Fruit fly (Drosophila melanogaster) whole organism, prepupa: Measurements from ENCODE around the gene Ist1.
A peak's percentile ranks its signal among the peaks of the same experiment; 100 is the strongest.

ENCODE experiments used
- CG11294 ChIP-seq: fragments of 200-800 bp; sonication (Bioruptor generic); IDR thresholded peaks from 2 replicates; pipeline ENCODE4 v1.3.6; 2022; ENCODE audit warnings: missing biosample characterization, missing genetic modification characterization
- CG11762 ChIP-seq: fragments of 200-800 bp; sonication (Bioruptor generic); optimal IDR thresholded peaks from 3 replicates; lab custom pipeline; 2016; ENCODE audit warnings: missing biosample characterization, missing genetic modification characterization; ENCODE audit not compliant: insufficient read depth
- CG11902 ChIP-seq: fragments of 200-800 bp; sonication (Bioruptor generic); optimal IDR thresholded peaks from 3 replicates; lab custom pipeline; 2016; ENCODE audit warnings: missing biosample characterization, missing genetic modification characterization
- CG15336 ChIP-seq: fragments of 200-800 bp; sonication (Bioruptor generic); IDR thresholded peaks from 2 replicates; pipeline ENCODE4 v1.3.6; 2022; ENCODE audit warnings: missing biosample characterization, missing genetic modification characterization
- CG1621 ChIP-seq: fragments of 200-800 bp; sonication (Bioruptor generic); optimal IDR thresholded peaks from 3 replicates; lab custom pipeline; 2018; ENCODE audit warnings: missing biosample characterization, mild to moderate bottlenecking, missing genetic modification characterization
- CG16779 ChIP-seq: fragments of 200-800 bp; sonication (Bioruptor generic); optimal IDR thresholded peaks from 3 replicates; lab custom pipeline; 2017; ENCODE audit warnings: missing biosample characterization, mild to moderate bottlenecking, missing genetic modification characterization
- CG3032 ChIP-seq: fragments of 200-800 bp; optimal IDR thresholded peaks from 2 replicates; lab custom pipeline; 2019; ENCODE audit warnings: missing biosample characterization, mild to moderate bottlenecking, missing genetic modification characterization, moderate library complexity
- CG32006 ChIP-seq: fragments of 200-800 bp; sonication (Bioruptor generic); optimal IDR thresholded peaks from 3 replicates; lab custom pipeline; 2017; ENCODE audit warnings: missing biosample characterization, mild to moderate bottlenecking, missing genetic modification characterization
- CG4318 ChIP-seq: fragments of 200-800 bp; sonication (Bioruptor generic); optimal IDR thresholded peaks from 3 replicates; lab custom pipeline; 2017; ENCODE audit warnings: missing biosample characterization, mild to moderate bottlenecking, missing genetic modification characterization
- CG6792 ChIP-seq: fragments of 200-800 bp; sonication (Bioruptor generic); optimal IDR thresholded peaks from 3 replicates; lab custom pipeline; 2016; ENCODE audit warnings: missing biosample characterization, missing genetic modification characterization
- CG6808 ChIP-seq: fragments of 200-800 bp; sonication (Bioruptor generic); optimal IDR thresholded peaks from 3 replicates; lab custom pipeline; 2017; ENCODE audit warnings: missing biosample characterization, missing genetic modification characterization, mild to moderate bottlenecking, moderate library complexity, missing genetic modification reagents
- CG7368 ChIP-seq: fragments of 200-800 bp; sonication (Bioruptor generic); optimal IDR thresholded peaks from 3 replicates; lab custom pipeline; 2016; ENCODE audit warnings: missing biosample characterization, missing genetic modification characterization
- CG8119 ChIP-seq: fragments of 200-800 bp; sonication (Bioruptor generic); IDR thresholded peaks from 3 replicates; pipeline ENCODE4 v1.3.6; 2022; ENCODE audit warnings: missing biosample characterization, missing genetic modification characterization
- CG8319 ChIP-seq: fragments of 200-800 bp; sonication (Bioruptor generic); optimal IDR thresholded peaks from 3 replicates; lab custom pipeline; 2016; ENCODE audit warnings: missing biosample characterization, missing genetic modification characterization
- CG8632 ChIP-seq: fragments of 200-800 bp; sonication (Bioruptor generic); optimal IDR thresholded peaks from 3 replicates; lab custom pipeline; 2016; ENCODE audit warnings: missing biosample characterization, missing genetic modification characterization
- CG9139 ChIP-seq: fragments of 200-800 bp; sonication (Bioruptor generic); optimal IDR thresholded peaks from 3 replicates; lab custom pipeline; 2017; ENCODE audit warnings: missing biosample characterization, mild to moderate bottlenecking, missing genetic modification characterization
- Eip75B ChIP-seq: fragments of 200-800 bp; sonication (Bioruptor generic); optimal IDR thresholded peaks from 3 replicates; lab custom pipeline; 2016; ENCODE audit warnings: missing biosample characterization, missing genetic modification characterization
- Ets21C ChIP-seq: fragments of 200-800 bp; sonication (Bioruptor generic); optimal IDR thresholded peaks from 3 replicates; lab custom pipeline; 2016; ENCODE audit warnings: missing biosample characterization, missing genetic modification characterization
- Gug ChIP-seq: fragments of 200-800 bp; sonication (Bioruptor generic); IDR thresholded peaks from 2 replicates; pipeline ENCODE4 v1.3.6; 2022; ENCODE audit warnings: missing biosample characterization, missing genetic modification characterization
- Hr38 ChIP-seq: sonication (Bioruptor generic); optimal IDR thresholded peaks from 2 replicates; lab custom pipeline; 2016; ENCODE audit warnings: missing biosample characterization, missing genetic modification characterization
- Hr39 ChIP-seq: fragments of 200-800 bp; sonication (Bioruptor generic); optimal IDR thresholded peaks from 2 replicates; lab custom pipeline; 2016; ENCODE audit warnings: missing biosample characterization, missing genetic modification characterization
- Hr4 ChIP-seq: fragments of 200-800 bp; sonication (Bioruptor generic); optimal IDR thresholded peaks from 3 replicates; lab custom pipeline; 2016; ENCODE audit warnings: missing biosample characterization, missing genetic modification characterization
- Met ChIP-seq: fragments of 200-800 bp; sonication (Bioruptor generic); optimal IDR thresholded peaks from 3 replicates; lab custom pipeline; 2016; ENCODE audit warnings: missing biosample characterization, missing genetic modification characterization
- OdsH ChIP-seq: fragments of 200-800 bp; sonication (Bioruptor generic); optimal IDR thresholded peaks from 3 replicates; lab custom pipeline; 2016; ENCODE audit warnings: missing biosample characterization, missing genetic modification characterization
- Smox ChIP-seq: fragments of 200-800 bp; sonication (Bioruptor generic); optimal IDR thresholded peaks from 3 replicates; lab custom pipeline; 2016; ENCODE audit warnings: missing biosample characterization, missing genetic modification characterization
- Sox102F ChIP-seq: fragments of 200-800 bp; sonication (Bioruptor generic); optimal IDR thresholded peaks from 2 replicates; lab custom pipeline; 2016; ENCODE audit warnings: missing biosample characterization, mild to moderate bottlenecking, missing genetic modification characterization
- Sox14 ChIP-seq: fragments of 200-800 bp; sonication (Bioruptor generic); optimal IDR thresholded peaks from 3 replicates; lab custom pipeline; 2016; ENCODE audit warnings: missing biosample characterization, missing genetic modification characterization
- Sox15 ChIP-seq: fragments of 200-800 bp; sonication (Bioruptor generic); optimal IDR thresholded peaks from 3 replicates; lab custom pipeline; 2016; ENCODE audit warnings: missing biosample characterization, missing genetic modification characterization
- achi ChIP-seq: fragments of 200-800 bp; sonication (Bioruptor generic); optimal IDR thresholded peaks from 3 replicates; lab custom pipeline; 2016; ENCODE audit warnings: missing biosample characterization, missing genetic modification characterization
- cyc ChIP-seq: fragments of 200-800 bp; sonication (Bioruptor generic); optimal IDR thresholded peaks from 3 replicates; lab custom pipeline; 2016; ENCODE audit warnings: missing biosample characterization, missing genetic modification characterization
- dsx ChIP-seq: fragments of 200-800 bp; optimal IDR thresholded peaks from 3 replicates; lab custom pipeline; 2019; ENCODE audit warnings: missing biosample characterization, mild to moderate bottlenecking, missing genetic modification characterization, moderate library complexity; ENCODE audit not compliant: poor library complexity, severe bottlenecking
- eg ChIP-seq: fragments of 200-800 bp; sonication (Bioruptor generic); IDR thresholded peaks from 3 replicates; pipeline ENCODE4 v1.3.6; 2022; ENCODE audit warnings: missing biosample characterization, missing genetic modification characterization
- fd59A ChIP-seq: fragments of 200-800 bp; sonication (Bioruptor generic); optimal IDR thresholded peaks from 2 replicates; lab custom pipeline; 2017; ENCODE audit warnings: missing biosample characterization, mild to moderate bottlenecking, missing genetic modification characterization, missing genetic modification reagents
- lz ChIP-seq: fragments of 200-800 bp; sonication (Bioruptor generic); optimal IDR thresholded peaks from 3 replicates; lab custom pipeline; 2016; ENCODE audit warnings: missing biosample characterization, missing genetic modification characterization
- net ChIP-seq: fragments of 200-800 bp; sonication (Bioruptor generic); optimal IDR thresholded peaks from 3 replicates; lab custom pipeline; 2016; ENCODE audit warnings: missing biosample characterization, missing genetic modification characterization
- pdm3 ChIP-seq: fragments of 200-800 bp; sonication (Bioruptor generic); optimal IDR thresholded peaks from 3 replicates; lab custom pipeline; 2016; ENCODE audit warnings: missing biosample characterization, missing genetic modification characterization
- salr ChIP-seq, 2 experiments: fragments of 200-800 bp; sonication (Bioruptor generic); optimal IDR thresholded peaks; 3 replicates each; lab custom pipeline; 2016 to 2018; ENCODE audit warnings: missing biosample characterization in 2 of 2, missing genetic modification characterization in 2 of 2, mild to moderate bottlenecking in 1 of 2
- spab ChIP-seq: fragments of 200-800 bp; sonication (Bioruptor generic); optimal IDR thresholded peaks from 2 replicates; lab custom pipeline; 2017; ENCODE audit warnings: missing biosample characterization, mild to moderate bottlenecking, missing genetic modification characterization, missing genetic modification reagents
- ss ChIP-seq, 2 experiments: fragments of 200-800 bp; sonication (Bioruptor generic); optimal IDR thresholded peaks; 2 replicates in 1 of 2; 3 replicates in 1 of 2; lab custom pipeline; 2017 to 2018; ENCODE audit warnings: mild to moderate bottlenecking in 2 of 2, missing biosample characterization in 2 of 2, missing genetic modification characterization in 2 of 2, moderate library complexity in 1 of 2
- vri ChIP-seq: fragments of 200-800 bp; sonication (Bioruptor generic); optimal IDR thresholded peaks from 3 replicates; lab custom pipeline; 2016; ENCODE audit warnings: missing biosample characterization, mild to moderate bottlenecking, missing genetic modification characterization

Ist1 gene

DNA sequence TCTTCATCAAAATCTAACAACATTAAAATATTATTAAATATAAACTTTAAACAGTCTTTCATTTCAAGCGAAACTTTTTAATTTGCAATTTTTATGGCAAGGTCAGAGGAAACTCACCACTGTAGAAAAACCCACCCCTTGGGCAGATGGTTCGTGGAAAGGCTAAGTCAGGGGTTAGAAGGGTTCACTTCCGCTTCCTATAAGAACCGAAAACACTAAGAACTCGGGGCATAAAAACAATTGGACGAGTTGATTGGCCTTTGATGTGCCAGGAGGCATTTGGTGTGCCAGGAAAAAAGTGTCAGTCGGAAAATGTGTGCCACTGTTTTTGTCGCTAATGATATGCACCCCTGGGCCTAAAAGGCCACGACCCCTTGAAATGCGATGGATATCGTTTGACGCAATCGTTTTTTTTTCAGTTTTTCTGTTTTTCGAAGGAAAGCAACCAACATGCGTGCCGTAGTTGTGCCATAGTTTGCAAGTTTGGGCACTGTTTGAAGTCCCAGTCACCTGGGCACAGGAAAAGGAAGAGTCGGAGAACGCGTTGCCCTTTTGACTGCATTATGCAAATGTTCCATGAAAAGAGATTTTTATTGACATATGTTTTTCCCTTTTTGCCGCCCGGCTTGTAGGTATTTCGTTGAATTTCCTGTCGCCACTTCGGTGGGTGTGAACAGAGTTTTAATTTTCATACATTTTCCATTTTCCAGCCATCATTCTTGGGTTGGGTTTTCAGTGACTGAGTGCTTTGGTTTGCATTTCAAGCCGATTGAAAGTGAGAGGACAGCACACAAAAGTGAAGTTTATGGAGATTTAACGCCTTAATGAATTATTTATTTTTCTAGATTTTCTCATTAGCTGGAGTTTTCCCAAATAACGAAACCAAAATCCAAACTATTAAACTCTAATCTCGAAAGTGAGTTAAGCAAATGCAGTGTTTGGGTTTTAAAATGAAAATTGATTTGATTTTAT lies 28.6 kb upstream of the Ist1 start:
- TF ChIP-seq Hr38 (GFP tag; lab: Kevin White, UChicago) (no peak), CG1621 (no peak), CG6792 (GFP tag; lab: Kevin White, UChicago) (no peak), spab (GFP tag; lab: Kevin White, UChicago) (no peak), CG8119 (GFP tag; lab: Robert Waterston, UW) (no peak), cyc (GFP tag; lab: Kevin White, UChicago) (no peak), CG32006 (GFP tag; lab: Kevin White, UChicago) (no peak), net (no peak), vri (GFP tag; lab: Kevin White, UChicago) (no peak)

DNA sequence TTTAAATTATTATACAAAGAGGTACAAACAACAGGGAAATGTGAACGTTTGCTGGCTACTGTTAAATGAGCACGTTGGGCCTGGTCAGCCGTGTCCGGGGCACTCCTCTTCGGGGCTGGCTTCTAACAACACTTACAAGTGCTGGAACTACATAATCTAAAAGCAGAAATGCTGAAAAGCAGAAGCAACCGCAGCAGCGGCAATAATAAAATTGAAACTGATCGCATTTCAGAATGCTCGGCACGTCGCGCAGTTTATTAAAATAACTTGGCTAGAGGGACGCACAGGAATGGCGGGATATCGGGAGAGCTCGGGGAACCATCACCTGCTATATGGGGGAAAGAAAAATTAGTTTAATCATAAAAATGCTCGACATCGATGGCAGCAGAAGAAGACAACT lies 27.1 kb upstream of the Ist1 start:
- TF ChIP-seq fd59A (GFP tag; lab: Kevin White, UChicago) (no peak), Sox102F (no peak), CG4318 (GFP tag; lab: Kevin White, UChicago) (no peak), CG6792 (GFP tag; lab: Kevin White, UChicago) (no peak), Sox14 (no peak), pdm3 (GFP tag; lab: Kevin White, UChicago) (no peak), Smox (no peak), Sox15 (no peak), CG3032 (no peak)
- TF ChIP-seq, all 60 proteins: peak for 0

DNA sequence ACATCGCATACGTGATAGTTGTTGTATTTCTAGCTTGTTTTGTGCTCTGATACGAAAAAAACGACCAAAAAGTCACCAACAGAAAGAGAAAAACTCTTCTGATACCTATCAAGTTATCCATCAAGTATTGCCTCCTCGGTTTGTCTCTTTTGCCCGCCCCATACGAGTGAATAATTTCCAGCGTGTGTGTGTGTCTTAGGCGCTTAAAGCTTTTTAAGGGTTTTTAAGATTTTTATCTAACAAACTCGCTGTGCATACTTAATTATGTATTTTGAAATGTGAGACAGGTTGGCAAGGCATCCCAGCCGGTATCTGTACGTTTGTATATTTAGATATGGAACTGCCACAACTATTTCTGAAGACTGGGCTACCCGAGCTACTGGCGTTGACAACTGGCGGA lies 23.1 kb upstream of the Ist1 start:
- no peak for TF ChIP-seq Smox
- TF ChIP-seq cyc (GFP tag; lab: Kevin White, UChicago): no peak
- TF ChIP-seq Gug (GFP tag; lab: Robert Waterston, UW): no peak
- TF ChIP-seq CG3032: no peak
- TF ChIP-seq CG6808 (GFP tag; lab: Kevin White, UChicago): no peak
- TF ChIP-seq CG8319 (GFP tag; lab: Kevin White, UChicago): no peak
- TF ChIP-seq CG9139 (GFP tag; lab: Kevin White, UChicago): no peak
- no peak for TF ChIP-seq CG7368 (GFP tag; lab: Kevin White, UChicago)
- TF ChIP-seq pdm3 (GFP tag; lab: Kevin White, UChicago): no peak

DNA sequence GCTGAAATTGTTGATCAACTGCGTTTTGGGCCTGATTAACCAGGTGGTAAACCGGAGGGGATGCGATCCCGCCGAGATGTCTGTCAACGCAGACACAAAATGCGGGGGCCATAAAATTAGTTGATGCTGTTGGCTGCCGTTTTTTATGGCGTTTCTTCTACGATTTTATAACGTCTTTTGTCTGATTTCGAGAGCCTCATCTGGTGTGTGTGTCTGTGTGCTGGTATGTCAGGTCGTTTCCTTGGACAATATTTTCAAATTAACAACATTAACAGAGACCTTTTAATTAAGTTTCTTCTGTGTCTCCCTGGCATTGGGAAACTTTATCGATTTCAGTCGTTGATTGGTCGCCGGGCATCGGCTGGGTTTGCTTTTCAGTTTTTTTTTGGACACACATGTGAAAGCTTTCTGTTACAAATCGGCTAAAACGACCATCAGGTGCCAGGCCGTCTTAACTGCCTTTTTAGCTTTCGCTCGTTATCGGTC lies 22.6 kb upstream of the Ist1 start:
- no peak for TF ChIP-seq CG11902 (GFP tag; lab: Kevin White, UChicago)
- no peak for TF ChIP-seq spab (GFP tag; lab: Kevin White, UChicago)
- TF ChIP-seq lz: no peak
- no peak for TF ChIP-seq OdsH (GFP tag; lab: Kevin White, UChicago)

DNA sequence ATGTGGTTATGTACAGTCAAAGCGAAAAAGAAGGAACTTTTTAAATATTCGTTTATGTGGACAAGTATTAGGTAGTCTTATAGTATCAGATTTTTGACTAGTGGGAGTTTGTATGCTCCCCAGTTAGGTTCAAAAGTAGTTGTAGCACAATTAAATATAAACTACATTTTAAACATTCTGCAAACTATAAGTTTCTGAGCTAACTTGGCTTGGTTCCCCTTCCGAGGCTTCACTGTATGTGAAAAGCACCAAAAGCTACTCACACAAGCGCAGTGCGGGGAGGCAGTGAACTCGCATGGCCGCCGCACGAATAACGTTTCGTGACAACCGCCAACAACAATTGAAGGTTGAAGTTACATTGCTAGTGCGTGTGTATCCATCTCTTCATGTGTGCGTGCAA lies 21.3 kb upstream of the Ist1 start:
- TF ChIP-seq CG32006 (GFP tag; lab: Kevin White, UChicago) (peak; percentile 25), CG11762 (no peak), CG8632 (GFP tag; lab: Kevin White, UChicago) (no peak), CG11294 (GFP tag; lab: Robert Waterston, UW) (no peak), vri (GFP tag; lab: Kevin White, UChicago) (no peak), ss (GFP tag; optimal IDR thresholded peaks at IDR 0.05; lab: Kevin White, UChicago) (peak in 1 of 2 experiments; percentile 70), CG16779 (tag; lab: Kevin White, UChicago) (no peak), CG11902 (GFP tag; lab: Kevin White, UChicago) (no peak), fd59A (GFP tag; lab: Kevin White, UChicago) (no peak), OdsH (GFP tag; lab: Kevin White, UChicago) (no peak), salr (GFP tag; optimal IDR thresholded peaks at IDR 0.05; lab: Kevin White, UChicago) (no peak), net (no peak), CG15336 (GFP tag; lab: Robert Waterston, UW) (peak; percentile 59), Hr4 (peak; percentile 40), Eip75B (GFP tag; lab: Kevin White, UChicago) (no peak), CG6808 (GFP tag; lab: Kevin White, UChicago) (no peak), Met (GFP tag; lab: Kevin White, UChicago) (no peak), eg (GFP tag; lab: Robert Waterston, UW) (peak; percentile 35; the same call in 1 of the 3 replicates), Hr39 (no peak), CG6792 (GFP tag; lab: Kevin White, UChicago) (no peak), Ets21C (GFP tag; lab: Kevin White, UChicago) (no peak), dsx (GFP tag; lab: Kevin White, UChicago) (no peak), Smox (no peak), achi (GFP tag; lab: Kevin White, UChicago) (no peak), lz (no peak)
